Fruit fly (Drosophila melanogaster) whole organism, embryonic: Measurements from ENCODE around the gene Rai1.

ENCODE experiments used
- ATbp ChIP-seq: fragments of 200-800 bp; sonication (Bioruptor generic); optimal IDR thresholded peaks from 2 replicates; lab custom pipeline; 2017; ENCODE audit warnings: missing biosample characterization, mild to moderate bottlenecking, missing genetic modification characterization, missing genetic modification reagents
- Atf3 ChIP-seq: fragments of 200-800 bp; sonication (Bioruptor generic); optimal IDR thresholded peaks from 3 replicates; lab custom pipeline; 2016; ENCODE audit warnings: missing biosample characterization, missing genetic modification characterization
- CG15269 ChIP-seq: fragments of 200-800 bp; sonication (Bioruptor generic); optimal IDR thresholded peaks from 2 replicates; lab custom pipeline; 2018; ENCODE audit warnings: missing biosample characterization, mild to moderate bottlenecking, missing genetic modification characterization, moderate library complexity
- CG3163 ChIP-seq: fragments of 200-800 bp; sonication (Bioruptor generic); optimal IDR thresholded peaks from 3 replicates; lab custom pipeline; 2016; ENCODE audit warnings: missing biosample characterization, missing genetic modification characterization
- CG8290 ChIP-seq, 3 experiments: fragments of 200-800 bp; sonication (Bioruptor generic); optimal IDR thresholded peaks; 2 replicates each; lab custom pipeline; 2016 to 2019; ENCODE audit warnings: missing biosample characterization in 3 of 3, missing genetic modification characterization in 3 of 3, mild to moderate bottlenecking in 2 of 3, moderate library complexity in 1 of 3
- HmgZ ChIP-seq: fragments of 200-800 bp; sonication (Bioruptor generic); optimal IDR thresholded peaks from 2 replicates; lab custom pipeline; 2018; ENCODE audit warnings: missing biosample characterization, mild to moderate bottlenecking, missing genetic modification characterization
- Six4 ChIP-seq: fragments of 200-800 bp; sonication (Bioruptor generic); optimal IDR thresholded peaks from 2 replicates; lab custom pipeline; 2016; ENCODE audit warnings: missing biosample characterization, missing genetic modification characterization
- chm ChIP-seq: fragments of 200-800 bp; sonication (Bioruptor generic); IDR thresholded peaks from 2 replicates; pipeline ENCODE4 v1.3.6; 2022; ENCODE audit warnings: missing biosample characterization, missing genetic modification characterization
- disco-r ChIP-seq: fragments of 200-800 bp; sonication (Bioruptor generic); optimal IDR thresholded peaks from 2 replicates; lab custom pipeline; 2016; ENCODE audit warnings: missing biosample characterization, missing genetic modification characterization
- gt ChIP-seq: fragments of 200-800 bp; sonication (Bioruptor generic); IDR thresholded peaks from 2 replicates; pipeline ENCODE4 v1.3.6; 2022; ENCODE audit warnings: missing biosample characterization, missing genetic modification characterization
- lab ChIP-seq: fragments of 200-800 bp; sonication (Bioruptor generic); optimal IDR thresholded peaks from 3 replicates; lab custom pipeline; 2017; ENCODE audit warnings: missing biosample characterization, missing genetic modification characterization, mild to moderate bottlenecking, moderate library complexity, missing genetic modification reagents
- mld ChIP-seq: fragments of 200-800 bp; sonication (Bioruptor generic); IDR thresholded peaks from 3 replicates; pipeline ENCODE4 v1.3.6; 2022; ENCODE audit warnings: missing biosample characterization, missing genetic modification characterization; ENCODE audit not compliant: partially characterized antibody
- unc-4 ChIP-seq: fragments of 200-800 bp; sonication (Bioruptor generic); IDR thresholded peaks from 2 replicates; pipeline ENCODE4 v1.3.6; 2022; ENCODE audit warnings: missing biosample characterization, missing genetic modification characterization; ENCODE audit not compliant: partially characterized antibody

- TF ChIP-seq Atf3 (GFP tag; lab: Kevin White, UChicago) (no peak), disco-r (GFP tag; lab: Kevin White, UChicago) (no peak), CG15269 (tag; lab: Kevin White, UChicago) (no peak), HmgZ (tag; lab: Kevin White, UChicago) (no peak), lab (GFP tag; lab: Kevin White, UChicago) (no peak), gt (no peak), Six4 (GFP tag; lab: Kevin White, UChicago) (no peak), ATbp (no peak), CG3163 (GFP tag; lab: Kevin White, UChicago) (no peak), chm (GFP tag; lab: Robert Waterston, UW) (no peak), unc-4 (GFP tag; lab: Robert Waterston, UW) (no peak), CG8290 (GFP tag; optimal IDR thresholded peaks at IDR 0.05; lab: Kevin White, UChicago) (no peak), CG8290 (tag; optimal IDR thresholded peaks at IDR 0.05; lab: Kevin White, UChicago) (no peak), mld (GFP tag; lab: Robert Waterston, UW) (no peak)
Observed at dm6 chrX:16821216-16821615, 18.1 kb upstream of the Rai1 start.
